Fruit fly (Drosophila melanogaster): ENCODE measurements around the gene Rip11.

Gene Rip11

dm6 chrX:18672900-18673529 lies 25.6 kb upstream of the Rip11 start:
- no peak for TF ChIP-seq tj (GFP tag; optimal IDR thresholded peaks at IDR 0.05)
- no peak for TF ChIP-seq CG7101 (tag; optimal IDR thresholded peaks at IDR 0.05)
- TF ChIP-seq toe (GFP tag; optimal IDR thresholded peaks at IDR 0.05): no peak
- TF ChIP-seq pad (GFP tag; optimal IDR thresholded peaks at IDR 0.05): no peak
- TF ChIP-seq CG12768 (GFP tag; optimal IDR thresholded peaks at IDR 0.05): no peak
- TF ChIP-seq CG5204 (GFP tag; optimal IDR thresholded peaks at IDR 0.05): no peak

DNA sequence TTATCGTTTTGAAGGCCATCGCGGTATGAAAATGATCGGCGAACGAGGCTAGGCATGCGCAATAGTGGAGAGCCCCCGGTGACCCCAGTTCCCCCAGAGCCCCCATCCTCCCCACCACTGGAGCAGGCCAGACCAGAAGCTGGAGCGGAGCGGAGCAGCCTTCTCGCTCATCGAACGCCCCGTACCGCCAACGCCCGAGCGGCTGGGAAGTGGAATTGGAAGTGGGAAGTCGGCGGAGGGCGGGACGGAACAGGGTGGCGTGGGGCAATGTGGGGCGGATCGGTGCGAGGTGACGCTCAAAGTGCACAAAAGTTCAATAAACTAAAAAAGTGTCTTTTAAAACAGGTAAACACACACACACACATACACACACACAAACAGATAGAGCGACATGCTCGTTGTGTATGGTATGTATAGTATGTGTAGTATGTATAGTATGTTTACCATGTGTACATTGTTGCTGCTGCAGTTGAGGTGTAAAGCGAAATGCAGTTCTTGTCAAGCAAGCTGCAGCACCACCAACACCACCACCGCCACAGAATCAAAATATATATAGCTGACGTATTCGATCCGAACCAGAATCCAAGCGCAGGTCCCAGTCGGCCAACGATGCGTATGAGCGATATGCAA lies 24.2 kb upstream of the Rip11 start:
- TF ChIP-seq Hr96 (GFP tag; optimal IDR thresholded peaks at IDR 0.05): no peak
- no peak for TF ChIP-seq CG7101 (tag; optimal IDR thresholded peaks at IDR 0.05)
- no peak for TF ChIP-seq CG5204 (GFP tag; optimal IDR thresholded peaks at IDR 0.05)
- TF ChIP-seq tj (GFP tag; optimal IDR thresholded peaks at IDR 0.05): no peak
- no peak for TF ChIP-seq kay (GFP tag; ENCODE audit: borderline replicate concordance)
- TF ChIP-seq ovo (GFP tag; optimal IDR thresholded peaks at IDR 0.05): no peak
- TF ChIP-seq CG12768 (GFP tag; optimal IDR thresholded peaks at IDR 0.05): no peak
- no peak for TF ChIP-seq CG33017 (tag; optimal IDR thresholded peaks at IDR 0.05)
- TF ChIP-seq Clk (GFP tag; optimal IDR thresholded peaks at IDR 0.05): no peak
- no peak for TF ChIP-seq CG7045 (GFP tag; optimal IDR thresholded peaks at IDR 0.05)
- no peak for TF ChIP-seq CG1620 (GFP tag; optimal IDR thresholded peaks at IDR 0.05)
- TF ChIP-seq pad (GFP tag; optimal IDR thresholded peaks at IDR 0.05): no peak
- no peak for TF ChIP-seq CG14711 (tag; optimal IDR thresholded peaks at IDR 0.05)

dm6 chrX:18669811-18670477 lies 22.5 kb upstream of the Rip11 start:
- TF ChIP-seq CG14711 (tag; optimal IDR thresholded peaks at IDR 0.05) (no peak), cnc (optimal IDR thresholded peaks at IDR 0.05) (no peak), pad (GFP tag; optimal IDR thresholded peaks at IDR 0.05) (no peak), Clk (GFP tag; optimal IDR thresholded peaks at IDR 0.05) (no peak), CG33017 (tag; optimal IDR thresholded peaks at IDR 0.05) (no peak), bab1 (GFP tag; optimal IDR thresholded peaks at IDR 0.05) (no peak), Hr96 (GFP tag; optimal IDR thresholded peaks at IDR 0.05) (no peak), Crg-1 (GFP tag; optimal IDR thresholded peaks at IDR 0.05) (no peak), CG12768 (GFP tag; optimal IDR thresholded peaks at IDR 0.05) (no peak), CG5204 (GFP tag; optimal IDR thresholded peaks at IDR 0.05) (no peak), CG11617 (GFP tag; optimal IDR thresholded peaks at IDR 0.05) (no peak), ovo (GFP tag; optimal IDR thresholded peaks at IDR 0.05) (no peak)

DNA sequence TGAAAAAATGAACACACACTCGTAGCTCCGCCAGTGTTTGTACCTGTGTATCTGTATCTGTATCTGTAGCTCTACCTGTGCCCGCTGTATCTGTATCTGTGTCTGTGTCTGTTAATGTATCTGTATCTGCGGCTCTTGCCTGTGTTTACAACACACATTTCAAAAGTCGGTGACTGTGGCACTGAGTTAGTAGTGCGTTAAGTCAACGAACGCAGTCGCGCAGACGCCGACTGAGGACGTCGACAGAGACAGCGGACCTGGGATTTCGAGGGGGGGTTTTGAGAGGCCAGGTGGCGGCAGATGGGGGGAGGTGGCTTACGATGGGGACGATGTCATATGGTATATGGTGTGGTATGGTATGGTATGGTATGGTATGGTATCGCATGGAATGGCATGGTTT lies 20.8 kb upstream of the Rip11 start:
- TF ChIP-seq Crg-1 (GFP tag; optimal IDR thresholded peaks at IDR 0.05): no peak
- no peak for TF ChIP-seq Mnt (GFP tag; optimal IDR thresholded peaks at IDR 0.05)

DNA sequence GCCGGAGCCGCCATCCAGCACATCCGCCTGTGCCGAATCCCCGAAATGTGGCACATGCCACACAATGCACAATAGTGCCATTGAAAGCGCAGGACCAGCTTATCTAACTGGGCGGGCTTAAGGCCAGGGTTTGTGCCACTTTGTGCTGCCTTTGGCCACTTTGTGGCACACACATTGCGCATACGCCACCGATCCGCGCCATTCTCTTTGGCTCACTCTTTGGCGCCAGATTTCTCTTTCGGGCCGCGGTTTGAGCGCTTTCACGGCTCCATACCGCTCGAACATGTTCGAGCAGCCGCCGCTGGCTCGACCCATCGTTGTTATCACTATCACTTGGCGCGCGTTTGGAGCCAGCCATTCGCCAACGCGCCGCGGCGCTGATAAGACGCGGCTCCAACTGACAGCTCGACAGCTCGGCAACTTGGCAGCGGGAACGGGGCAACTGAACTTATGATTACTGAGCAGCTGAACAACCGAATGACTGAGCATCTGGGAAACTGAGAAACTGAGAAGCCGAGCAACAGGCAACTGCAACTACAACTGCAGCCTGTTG lies 18.3 kb upstream of the Rip11 start:
- no peak for TF ChIP-seq Hr96 (GFP tag; optimal IDR thresholded peaks at IDR 0.05)

DNA sequence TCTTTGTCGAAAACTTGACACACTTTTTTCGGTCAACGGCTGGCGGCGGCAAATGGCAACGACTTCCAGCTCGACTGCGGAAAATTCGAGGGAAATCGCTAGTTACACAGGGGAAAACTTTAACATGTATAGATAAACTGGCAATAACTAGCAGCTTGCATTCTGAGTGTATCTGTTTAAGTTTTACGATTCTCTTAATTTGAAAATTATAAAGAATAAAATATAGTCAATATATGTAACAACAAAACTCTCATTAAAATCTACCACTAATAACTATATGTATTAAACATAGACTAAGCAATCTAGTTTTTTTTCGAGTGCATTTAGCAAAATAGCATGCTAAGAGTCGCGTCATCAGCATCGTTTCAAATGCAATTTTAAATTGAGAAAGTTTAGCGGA lies 15.9 kb upstream of the Rip11 start:
- TF ChIP-seq CG12768 (GFP tag; optimal IDR thresholded peaks at IDR 0.05) (no peak), CG14711 (tag; optimal IDR thresholded peaks at IDR 0.05) (no peak), Hr96 (GFP tag; optimal IDR thresholded peaks at IDR 0.05) (no peak), tj (GFP tag; optimal IDR thresholded peaks at IDR 0.05) (no peak), pad (GFP tag; optimal IDR thresholded peaks at IDR 0.05) (no peak), toe (GFP tag; optimal IDR thresholded peaks at IDR 0.05) (no peak), cnc (optimal IDR thresholded peaks at IDR 0.05) (no peak), CG5204 (GFP tag; optimal IDR thresholded peaks at IDR 0.05) (no peak), Mnt (GFP tag; optimal IDR thresholded peaks at IDR 0.05) (no peak), kay (GFP tag; ENCODE audit: borderline replicate concordance) (no peak)

dm6 chrX:18662053-18662452 lies 14.6 kb upstream of the Rip11 start, which contains the start of gene CG6696:
Gene CG6696 (minus strand): TSS chrX:18662153.
- TF ChIP-seq CG33017 (tag; optimal IDR thresholded peaks at IDR 0.05) (no peak), CG11617 (GFP tag; optimal IDR thresholded peaks at IDR 0.05) (no peak), pad (GFP tag; optimal IDR thresholded peaks at IDR 0.05) (no peak), toe (GFP tag; optimal IDR thresholded peaks at IDR 0.05) (no peak), CG14711 (tag; optimal IDR thresholded peaks at IDR 0.05) (no peak), Hr96 (GFP tag; optimal IDR thresholded peaks at IDR 0.05) (no peak), CG12768 (GFP tag; optimal IDR thresholded peaks at IDR 0.05) (no peak), ovo (GFP tag; optimal IDR thresholded peaks at IDR 0.05) (no peak), tj (GFP tag; optimal IDR thresholded peaks at IDR 0.05) (no peak)
